Fruit fly (Drosophila melanogaster): ENCODE data around the gene Trx2.

Gene Trx2

DNA sequence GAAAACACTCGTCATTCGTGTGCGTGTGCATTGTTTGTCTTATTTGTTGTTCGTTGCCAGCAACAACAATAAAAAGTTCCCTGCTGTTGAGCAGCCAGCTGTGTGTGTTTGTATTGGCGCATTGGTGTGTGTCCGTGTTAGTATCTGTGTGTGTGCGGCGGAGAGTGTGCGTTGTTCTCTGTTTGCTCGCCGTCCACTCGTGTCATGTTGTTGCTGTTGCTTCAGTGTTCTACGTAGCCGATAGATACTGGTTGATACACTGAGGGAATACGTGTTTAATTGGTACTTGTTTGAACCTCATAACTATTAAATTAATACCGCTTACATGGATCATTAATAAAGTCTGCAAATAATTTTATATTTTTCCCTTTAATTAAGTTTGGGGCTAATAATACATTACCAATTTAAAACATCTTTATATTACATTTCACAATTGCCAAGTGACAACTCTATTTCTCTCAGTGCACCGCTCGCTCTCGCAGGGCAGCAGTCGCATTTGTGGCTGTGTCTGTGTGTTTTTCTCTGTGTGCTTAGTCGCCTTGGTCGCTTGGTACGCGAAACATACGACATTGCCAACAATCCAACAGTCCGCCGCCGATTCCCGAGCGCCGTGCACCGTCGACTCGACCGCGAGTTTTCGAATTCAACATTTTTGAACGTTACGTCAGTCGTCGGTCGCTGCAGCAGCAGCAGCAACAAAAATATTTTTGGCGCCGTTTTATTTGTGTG lies 44.4 kb upstream of the Trx2 start, which contains the start of gene brwl (continued):
- TF ChIP-seq ato (GFP tag; IDR thresholded peaks at IDR 0.05; ENCODE audit: partially characterized antibody) (peak; percentile 61; the same call in 1 of the 2 replicates), CG9876 (GFP tag; optimal IDR thresholded peaks at IDR 0.05) (peak; percentile 95), CG13296 (GFP tag; optimal IDR thresholded peaks at IDR 0.05) (peak; percentile 99), HLH4C (GFP tag; IDR thresholded peaks at IDR 0.05; ENCODE audit: partially characterized antibody) (no peak), dpn (GFP tag; optimal IDR thresholded peaks at IDR 0.05) (peak; percentile 99), Lpt (GFP tag; optimal IDR thresholded peaks at IDR 0.05) (no peak), CG17186 (GFP tag; optimal IDR thresholded peaks at IDR 0.05) (peak; percentile 92), CG9797 (GFP tag; optimal IDR thresholded peaks at IDR 0.05) (peak; percentile 69), slbo (GFP tag; IDR thresholded peaks at IDR 0.05) (peak; percentile 98), klu (GFP tag; IDR thresholded peaks at IDR 0.05) (peak; percentile 97), CG12104 (GFP tag; optimal IDR thresholded peaks at IDR 0.05) (peak; percentile 99), CG7357 (GFP tag; IDR thresholded peaks at IDR 0.05) (peak; percentile 95), ERR (GFP tag; optimal IDR thresholded peaks at IDR 0.05) (peak; percentile 96), ATbp (GFP tag; optimal IDR thresholded peaks at IDR 0.05) (peak; percentile 98), CG16863 (GFP tag; optimal IDR thresholded peaks at IDR 0.05) (peak; percentile 98), CG2120 (GFP tag; optimal IDR thresholded peaks at IDR 0.05) (peak; percentile 99), scrt (GFP tag; optimal IDR thresholded peaks at IDR 0.05) (peak; percentile 98), hbn (GFP tag; IDR thresholded peaks at IDR 0.05; ENCODE audit: partially characterized antibody) (no peak), CG34376 (GFP tag; optimal IDR thresholded peaks at IDR 0.05) (peak; percentile 98), YL-1 (GFP tag; optimal IDR thresholded peaks at IDR 0.05) (peak; percentile 89), hth (optimal IDR thresholded peaks at IDR 0.05) (no peak), CG9609 (GFP tag; optimal IDR thresholded peaks at IDR 0.05) (peak; percentile 98), Atf6 (GFP tag; IDR thresholded peaks at IDR 0.05) (peak; percentile 99), nerfin-2 (GFP tag; IDR thresholded peaks at IDR 0.05; ENCODE audit: partially characterized antibody) (no peak), wor (GFP tag; IDR thresholded peaks at IDR 0.05) (peak; percentile 98), sd (tag; optimal IDR thresholded peaks at IDR 0.05) (peak; percentile 95), cwo (GFP tag; optimal IDR thresholded peaks at IDR 0.05) (peak; percentile 98), CG12071 (GFP tag; optimal IDR thresholded peaks at IDR 0.05) (peak; percentile 97), CG13894 (tag; optimal IDR thresholded peaks at IDR 0.05) (peak; percentile 97), Poxn (GFP tag; IDR thresholded peaks at IDR 0.05) (peak; percentile 92), CG7786 (GFP tag; optimal IDR thresholded peaks at IDR 0.05) (peak; percentile 98), Adf1 (GFP tag; IDR thresholded peaks at IDR 0.05) (peak; percentile 89), Elba2 (GFP tag; optimal IDR thresholded peaks at IDR 0.05) (peak; percentile 93), croc (GFP tag; conservative IDR thresholded peaks at IDR 0.05) (peak; percentile 98), amos (GFP tag; IDR thresholded peaks at IDR 0.05; ENCODE audit: partially characterized antibody) (peak; percentile 27; the same call in 1 of the 2 replicates), CG8089 (GFP tag; optimal IDR thresholded peaks at IDR 0.05) (peak; percentile 96), mld (GFP tag; IDR thresholded peaks at IDR 0.05; ENCODE audit: partially characterized antibody) (no peak), CG32767 (GFP tag; IDR thresholded peaks at IDR 0.05) (peak; percentile 99), Dad (GFP tag; optimal IDR thresholded peaks at IDR 0.05) (peak; percentile 97), kni (GFP tag; optimal IDR thresholded peaks at IDR 0.05) (peak; percentile 95), CG31388 (GFP tag; optimal IDR thresholded peaks at IDR 0.05) (peak; percentile 95), CG7372 (GFP tag; IDR thresholded peaks at IDR 0.05) (peak; percentile 98), CG7556 (GFP tag; optimal IDR thresholded peaks at IDR 0.05) (peak; percentile 99), luna (GFP tag; optimal IDR thresholded peaks at IDR 0.05) (peak; percentile 93), oc (tag; optimal IDR thresholded peaks at IDR 0.05) (peak; percentile 98), CG18619 (GFP tag; optimal IDR thresholded peaks at IDR 0.05) (peak; percentile 98), CG6254 (GFP tag; optimal IDR thresholded peaks at IDR 0.05) (peak; percentile 97), row (GFP tag; IDR thresholded peaks at IDR 0.05) (peak; percentile 100), D (optimal IDR thresholded peaks at IDR 0.05) (peak; percentile 93), D (GFP tag; optimal IDR thresholded peaks at IDR 0.05) (peak; percentile 99)
